Fruit fly (Drosophila melanogaster) whole organism, embryonic: ENCODE measurements around the gene Cwc25.

ENCODE experiments used
- B-H2 ChIP-seq: fragments of 200-800 bp; sonication (Bioruptor generic); optimal IDR thresholded peaks from 2 replicates; lab custom pipeline; 2018; ENCODE audit warnings: missing biosample characterization, mild to moderate bottlenecking, missing genetic modification characterization
- Bgb ChIP-seq: fragments of 200-800 bp; sonication (Bioruptor generic); IDR thresholded peaks from 2 replicates; pipeline ENCODE4 v1.3.6; 2022; ENCODE audit warnings: missing biosample characterization, missing genetic modification characterization; ENCODE audit not compliant: partially characterized antibody
- CG10543 ChIP-seq: fragments of 200-800 bp; sonication (Bioruptor generic); optimal IDR thresholded peaks from 3 replicates; lab custom pipeline; 2017; ENCODE audit warnings: missing biosample characterization, mild to moderate bottlenecking, missing genetic modification characterization, moderate library complexity
- CG11560 ChIP-seq: fragments of 200-800 bp; sonication (Bioruptor generic); IDR thresholded peaks from 3 replicates; pipeline ENCODE4 v1.3.6; 2022; ENCODE audit warnings: missing biosample characterization, missing genetic modification characterization
- CG15514 ChIP-seq: fragments of 200-800 bp; sonication (Bioruptor generic); optimal IDR thresholded peaks from 3 replicates; lab custom pipeline; 2017; ENCODE audit warnings: missing biosample characterization, missing genetic modification characterization, mild to moderate bottlenecking, moderate library complexity, missing genetic modification reagents
- CG1603 ChIP-seq: fragments of 200-800 bp; sonication (Bioruptor generic); optimal IDR thresholded peaks from 2 replicates; lab custom pipeline; 2019; ENCODE audit warnings: missing biosample characterization, mild to moderate bottlenecking, missing genetic modification characterization, moderate library complexity
- CG16813 ChIP-seq: fragments of 200-800 bp; sonication (Bioruptor generic); IDR thresholded peaks from 3 replicates; pipeline ENCODE4 v1.3.6; 2022; ENCODE audit warnings: missing biosample characterization, missing genetic modification characterization; ENCODE audit not compliant: partially characterized antibody
- CG17186 ChIP-seq: fragments of 200-800 bp; sonication (Bioruptor generic); optimal IDR thresholded peaks from 3 replicates; lab custom pipeline; 2017; ENCODE audit warnings: missing biosample characterization, missing genetic modification reagents, missing genetic modification characterization
- CG2120 ChIP-seq: fragments of 200-800 bp; sonication (Bioruptor generic); optimal IDR thresholded peaks from 3 replicates; lab custom pipeline; 2016; ENCODE audit warnings: missing biosample characterization, missing genetic modification characterization
- CG32532 ChIP-seq: fragments of 200-800 bp; sonication (Bioruptor generic); IDR thresholded peaks from 2 replicates; pipeline ENCODE4 v1.3.6; 2022; ENCODE audit warnings: missing biosample characterization, missing genetic modification characterization
- CG32767 ChIP-seq: fragments of 200-800 bp; sonication (Bioruptor generic); IDR thresholded peaks from 2 replicates; pipeline ENCODE4 v1.3.6; 2022; ENCODE audit warnings: missing biosample characterization, missing genetic modification characterization
- CG34224 ChIP-seq: fragments of 200-800 bp; sonication (Bioruptor generic); IDR thresholded peaks from 3 replicates; pipeline ENCODE4 v1.3.6; 2022; ENCODE audit warnings: missing biosample characterization, missing genetic modification characterization; ENCODE audit not compliant: partially characterized antibody
- CG42726 ChIP-seq: fragments of 200-800 bp; sonication (Bioruptor generic); IDR thresholded peaks from 2 replicates; pipeline ENCODE4 v1.3.6; 2022; ENCODE audit warnings: missing biosample characterization, missing genetic modification characterization; ENCODE audit not compliant: partially characterized antibody
- CG4424 ChIP-seq: fragments of 200-800 bp; sonication (Bioruptor generic); optimal IDR thresholded peaks from 3 replicates; lab custom pipeline; 2016; ENCODE audit warnings: missing biosample characterization, missing genetic modification characterization
- CG4617 ChIP-seq: fragments of 200-800 bp; sonication (Bioruptor generic); optimal IDR thresholded peaks from 3 replicates; lab custom pipeline; 2016; ENCODE audit warnings: missing biosample characterization, missing genetic modification characterization, borderline replicate concordance
- CG6791 ChIP-seq: fragments of 200-800 bp; sonication (Bioruptor generic); IDR thresholded peaks from 3 replicates; pipeline ENCODE4 v1.3.6; 2022; ENCODE audit warnings: missing biosample characterization, missing genetic modification characterization; ENCODE audit not compliant: partially characterized antibody
- CG7372 ChIP-seq: fragments of 200-800 bp; sonication (Bioruptor generic); IDR thresholded peaks from 2 replicates; pipeline ENCODE4 v1.3.6; 2022; ENCODE audit warnings: missing biosample characterization, missing genetic modification characterization
- CG9797 ChIP-seq: fragments of 200-800 bp; sonication (Bioruptor generic); optimal IDR thresholded peaks from 3 replicates; lab custom pipeline; 2018; ENCODE audit warnings: missing biosample characterization, mild to moderate bottlenecking, missing genetic modification characterization
- CHES-1-like ChIP-seq: fragments of 200-800 bp; sonication (Bioruptor generic); optimal IDR thresholded peaks from 2 replicates; lab custom pipeline; 2016; ENCODE audit warnings: missing biosample characterization, missing genetic modification characterization
- Chrac-16 ChIP-seq: fragments of 200-800 bp; sonication (Bioruptor generic); optimal IDR thresholded peaks from 3 replicates; lab custom pipeline; 2016; ENCODE audit warnings: missing biosample characterization, missing genetic modification characterization
- Dll ChIP-seq: fragments of 200-800 bp; sonication (Bioruptor generic); IDR thresholded peaks from 4 replicates; pipeline ENCODE4 v1.3.6; 2022; ENCODE audit warnings: missing biosample characterization, missing genetic modification characterization; ENCODE audit not compliant: partially characterized antibody
- ERR ChIP-seq: fragments of 200-800 bp; sonication (Bioruptor generic); optimal IDR thresholded peaks from 2 replicates; lab custom pipeline; 2016; ENCODE audit warnings: missing biosample characterization, missing genetic modification characterization
- Eip74EF ChIP-seq, 2 experiments: fragments of 200-800 bp in 1 of 2; fragments of >200 bp in 1 of 2; sonication (Bioruptor generic) in 1 of 2; optimal IDR thresholded peaks; 2 replicates each; lab custom pipeline; 2017 to 2019; ENCODE audit warnings: missing biosample characterization in 2 of 2, missing genetic modification characterization in 2 of 2, mild to moderate bottlenecking in 1 of 2, moderate library complexity in 1 of 2
- Fer1 ChIP-seq: fragments of 200-800 bp; sonication (Bioruptor generic); optimal IDR thresholded peaks from 2 replicates; lab custom pipeline; 2017; ENCODE audit warnings: missing biosample characterization, mild to moderate bottlenecking, missing genetic modification characterization
- Fer3 ChIP-seq: fragments of 200-800 bp; sonication (Bioruptor generic); optimal IDR thresholded peaks from 2 replicates; lab custom pipeline; 2018; ENCODE audit warnings: missing biosample characterization, mild to moderate bottlenecking, missing genetic modification characterization, moderate library complexity
- Hr51 ChIP-seq, 2 experiments: fragments of 200-800 bp; sonication (Bioruptor generic); optimal IDR thresholded peaks; 2 replicates in 1 of 2; 3 replicates in 1 of 2; lab custom pipeline; 2016 to 2018; ENCODE audit warnings: missing biosample characterization in 2 of 2, missing genetic modification characterization in 2 of 2, mild to moderate bottlenecking in 1 of 2, moderate library complexity in 1 of 2
- MESR4 ChIP-seq: fragments of 200-800 bp; sonication (Bioruptor generic); optimal IDR thresholded peaks from 2 replicates; lab custom pipeline; 2018; ENCODE audit warnings: missing biosample characterization, mild to moderate bottlenecking, missing genetic modification characterization, moderate library complexity
- Med ChIP-seq: fragments of 200-800 bp; sonication (Bioruptor generic); peaks from one replicate; lab custom pipeline; 2016; ENCODE audit warnings: missing biosample characterization, missing genetic modification characterization, mild to moderate bottlenecking, inconsistent platforms, moderate library complexity
- Nf-YC ChIP-seq: fragments of 200-800 bp; optimal IDR thresholded peaks from 3 replicates; lab custom pipeline; 2019; ENCODE audit warnings: missing biosample characterization, mild to moderate bottlenecking, missing genetic modification characterization, moderate library complexity
- Opbp ChIP-seq: fragments of 200-800 bp; sonication (Bioruptor generic); IDR thresholded peaks from 3 replicates; pipeline ENCODE4 v1.3.6; 2022; ENCODE audit warnings: missing biosample characterization, missing genetic modification characterization; ENCODE audit not compliant: partially characterized antibody
- Optix ChIP-seq: fragments of 200-800 bp; sonication (Bioruptor generic); IDR thresholded peaks from 3 replicates; pipeline ENCODE4 v1.3.6; 2022; ENCODE audit warnings: missing biosample characterization, missing genetic modification characterization
- PHDP ChIP-seq: fragments of 200-800 bp; sonication (Bioruptor generic); optimal IDR thresholded peaks from 3 replicates; lab custom pipeline; 2018; ENCODE audit warnings: missing biosample characterization, mild to moderate bottlenecking, missing genetic modification characterization, moderate library complexity
- Pdp1 ChIP-seq, 2 experiments: fragments of 200-800 bp; sonication (Bioruptor generic); optimal IDR thresholded peaks; 3 replicates each; lab custom pipeline; 2016; ENCODE audit warnings: missing biosample characterization in 2 of 2, missing genetic modification characterization in 2 of 2, mild to moderate bottlenecking in 1 of 2, moderate library complexity in 1 of 2
- Rfx ChIP-seq: fragments of 200-800 bp; sonication (Bioruptor generic); IDR thresholded peaks from 2 replicates; pipeline ENCODE4 v1.3.6; 2022; ENCODE audit warnings: missing biosample characterization, missing genetic modification characterization
- hb ChIP-seq: fragments of 200-800 bp; sonication (Bioruptor generic); IDR thresholded peaks from 3 replicates; pipeline ENCODE4 v1.3.6; 2022; ENCODE audit warnings: missing biosample characterization, missing genetic modification characterization; ENCODE audit not compliant: partially characterized antibody
- hbn ChIP-seq: fragments of 200-800 bp; sonication (Bioruptor generic); IDR thresholded peaks from 2 replicates; pipeline ENCODE4 v1.3.6; 2022; ENCODE audit warnings: missing biosample characterization, missing genetic modification characterization; ENCODE audit not compliant: partially characterized antibody
- lilli ChIP-seq: fragments of 200-800 bp; sonication (Bioruptor generic); optimal IDR thresholded peaks from 3 replicates; lab custom pipeline; 2016; ENCODE audit warnings: missing biosample characterization, missing genetic modification characterization
- pum ChIP-seq: fragments of 200-800 bp; sonication (Bioruptor generic); optimal IDR thresholded peaks from 2 replicates; lab custom pipeline; 2016; ENCODE audit warnings: missing biosample characterization, missing genetic modification characterization
- pzg ChIP-seq: fragments of 200-800 bp; sonication (Bioruptor generic); optimal IDR thresholded peaks from 3 replicates; lab custom pipeline; 2018; ENCODE audit warnings: missing biosample characterization, mild to moderate bottlenecking, missing genetic modification characterization, moderate library complexity
- sd ChIP-seq: fragments of 200-800 bp; sonication (Bioruptor generic); optimal IDR thresholded peaks from 3 replicates; lab custom pipeline; 2018; ENCODE audit warnings: missing biosample characterization, mild to moderate bottlenecking, missing genetic modification characterization, moderate library complexity
- seq ChIP-seq: fragments of 200-800 bp; sonication (Bioruptor generic); IDR thresholded peaks from 2 replicates; pipeline ENCODE4 v1.3.6; 2022; ENCODE audit warnings: missing biosample characterization, missing genetic modification characterization
- sna ChIP-seq: fragments of 200-800 bp; sonication (Bioruptor generic); IDR thresholded peaks from 2 replicates; pipeline ENCODE4 v1.3.6; 2022; ENCODE audit warnings: missing biosample characterization, missing genetic modification characterization; ENCODE audit not compliant: partially characterized antibody
- stwl ChIP-seq: fragments of 200-800 bp; sonication (Bioruptor generic); optimal IDR thresholded peaks from 3 replicates; lab custom pipeline; 2018; ENCODE audit warnings: missing biosample characterization, mild to moderate bottlenecking, missing genetic modification characterization, moderate library complexity
- sug ChIP-seq: fragments of 200-800 bp; optimal IDR thresholded peaks from 2 replicates; lab custom pipeline; 2019; ENCODE audit warnings: missing biosample characterization, mild to moderate bottlenecking, missing genetic modification characterization, moderate library complexity
- tap ChIP-seq: fragments of 200-800 bp; optimal IDR thresholded peaks from 3 replicates; lab custom pipeline; 2019; ENCODE audit warnings: missing biosample characterization, mild to moderate bottlenecking, missing genetic modification characterization, moderate library complexity
- ttk ChIP-seq: fragments of 200-800 bp; sonication (Bioruptor generic); IDR thresholded peaks from 2 replicates; pipeline ENCODE4 v2.1.2; 2022; ENCODE audit warnings: missing biosample characterization, missing genetic modification characterization
- vnd ChIP-seq: fragments of 200-800 bp; sonication (Bioruptor generic); IDR thresholded peaks from 3 replicates; pipeline ENCODE4 v1.3.6; 2022; ENCODE audit warnings: missing biosample characterization, missing genetic modification characterization; ENCODE audit not compliant: partially characterized antibody
- zfh1 ChIP-seq: fragments of 200-800 bp; sonication (Bioruptor generic); IDR thresholded peaks from 3 replicates; pipeline ENCODE4 v1.3.6; 2022; ENCODE audit warnings: missing biosample characterization, missing genetic modification characterization

Gene Cwc25

DNA sequence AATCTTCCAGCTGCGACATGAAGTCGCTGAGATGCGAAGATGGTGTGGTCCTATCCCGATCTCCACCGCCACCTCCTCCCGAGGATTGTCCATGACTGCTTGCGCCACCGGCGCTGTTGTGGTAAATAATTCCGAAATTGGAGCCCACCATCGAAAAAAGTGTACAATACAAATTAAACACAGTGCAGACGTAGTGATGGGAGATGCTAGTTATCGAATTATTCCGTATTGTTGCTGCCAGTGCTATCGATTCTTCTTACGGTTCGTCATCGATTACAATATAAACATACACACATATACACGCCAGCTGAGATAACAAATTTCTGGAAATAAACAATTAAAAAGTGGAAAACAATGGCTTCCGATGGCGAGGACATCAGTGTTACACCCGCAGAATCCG, 22.7 kb downstream of the Cwc25 start, which contains the start of the genes Taf10b and Taf10:
Gene Taf10b (minus strand): TSS at position 219 of the 400 bp plus-strand sequence.
Gene Taf10 (plus strand): TSS at position 264 of the 400 bp plus-strand sequence.
- no peak for TF ChIP-seq Chrac-16 (GFP tag; lab: Kevin White, UChicago)
- TF ChIP-seq CG4424 (GFP tag; lab: Kevin White, UChicago) = no peak
- peak; percentile 62 for TF ChIP-seq CG1603 (tag; lab: Kevin White, UChicago)
- peak; percentile 51; the same call in 1 of the 2 replicates for TF ChIP-seq CG42726 (GFP tag; lab: Robert Waterston, UW)
- no peak for TF ChIP-seq Fer3 (tag; lab: Kevin White, UChicago)
- TF ChIP-seq ttk (GFP tag; lab: Robert Waterston, UW) = no peak
- TF ChIP-seq Nf-YC (tag; lab: Kevin White, UChicago) = peak; percentile 36
- peak; percentile 70 for TF ChIP-seq vnd
- TF ChIP-seq hbn (GFP tag; lab: Robert Waterston, UW) = peak; percentile 84
- peak; percentile 27; the same call in 1 of the 2 replicates for TF ChIP-seq Rfx
- TF ChIP-seq CG34224 (GFP tag; lab: Robert Waterston, UW) = peak; percentile 95
- peak; percentile 34 for TF ChIP-seq CG17186 (GFP tag; lab: Kevin White, UChicago)
- peak; percentile 73 for TF ChIP-seq CG16813 (GFP tag; lab: Robert Waterston, UW)
- TF ChIP-seq PHDP (tag; lab: Kevin White, UChicago) = no peak
- peak; percentile 76 for TF ChIP-seq pzg (GFP tag; lab: Kevin White, UChicago)
- TF ChIP-seq Fer1 (GFP tag; lab: Kevin White, UChicago) = peak; percentile 57
- peak; percentile 33 for TF ChIP-seq sug (tag; lab: Kevin White, UChicago)
- TF ChIP-seq CG11560 (tag; lab: Robert Waterston, UW) = peak; percentile 57; the same call in 2 of the 3 replicates
- TF ChIP-seq CG4617 = peak; percentile 71
- TF ChIP-seq stwl (tag; lab: Kevin White, UChicago) = peak; percentile 77
- TF ChIP-seq ERR (GFP tag; lab: Kevin White, UChicago) = peak; percentile 6
- peak; percentile 79; the same call in 2 of the 3 replicates for TF ChIP-seq hb
- TF ChIP-seq CG32767 (GFP tag; lab: Robert Waterston, UW) = 0 out of 2 replicates have a peak, but pooled peaks have one; percentile 48
- TF ChIP-seq CG7372 = no peak
- TF ChIP-seq Opbp = peak; percentile 90
- peak in 1 of 2 experiments; percentile 30 for TF ChIP-seq Pdp1 (GFP tag; optimal IDR thresholded peaks at IDR 0.05; lab: Kevin White, UChicago)
- TF ChIP-seq Dll = peak; percentile 85
- no peak for TF ChIP-seq seq (GFP tag; lab: Robert Waterston, UW)
- TF ChIP-seq MESR4 (GFP tag; lab: Kevin White, UChicago) = peak; percentile 89
- no peak for TF ChIP-seq tap
- TF ChIP-seq CG6791 (GFP tag; lab: Robert Waterston, UW) = peak; percentile 87
- peak; percentile 30 for TF ChIP-seq CG9797 (GFP tag; lab: Kevin White, UChicago)
- TF ChIP-seq pum (GFP tag; lab: Kevin White, UChicago) = no peak
- TF ChIP-seq zfh1 (GFP tag; lab: Robert Waterston, UW) = no peak
- TF ChIP-seq sd (tag; lab: Kevin White, UChicago) = peak; percentile 48
- peak; percentile 82 for TF ChIP-seq Bgb (GFP tag; lab: Robert Waterston, UW)
- TF ChIP-seq CG15514 (GFP tag; lab: Kevin White, UChicago) = peak; percentile 49
- TF ChIP-seq sna = peak; percentile 83
- TF ChIP-seq CHES-1-like (GFP tag; lab: Kevin White, UChicago) = peak; percentile 36
- TF ChIP-seq B-H2 (GFP tag; lab: Kevin White, UChicago) = peak; percentile 19
- TF ChIP-seq CG32532 (GFP tag; lab: Robert Waterston, UW) = 0 out of 2 replicates have a peak, but pooled peaks have one; percentile 12
- TF ChIP-seq Hr51 (GFP tag; optimal IDR thresholded peaks at IDR 0.05; lab: Kevin White, UChicago) = peak in 1 of 2 experiments; percentile 0
- TF ChIP-seq CG10543 = peak; percentile 4
- TF ChIP-seq Med = peak; percentile 75
- peak; percentile 10 for TF ChIP-seq CG2120 (GFP tag; lab: Kevin White, UChicago)
- no peak for TF ChIP-seq Optix (GFP tag; lab: Robert Waterston, UW)
- TF ChIP-seq Eip74EF (GFP tag; optimal IDR thresholded peaks at IDR 0.05; lab: Kevin White, UChicago) = peak in 1 of 2 experiments; percentile 5
- peak; percentile 16 for TF ChIP-seq lilli (GFP tag; lab: Kevin White, UChicago)
